Fruit fly (Drosophila melanogaster) whole organism, embryonic: ENCODE data around the gene eco.

Source experiments
- Bteb2 ChIP-seq: fragments of 200-800 bp; sonication (Bioruptor generic); optimal IDR thresholded peaks from 2 replicates; lab custom pipeline; 2016; ENCODE audit warnings: missing biosample characterization, missing genetic modification characterization
- CG10274 ChIP-seq: fragments of 200-800 bp; sonication (Bioruptor generic); optimal IDR thresholded peaks from 3 replicates; lab custom pipeline; 2017; ENCODE audit warnings: missing biosample characterization, mild to moderate bottlenecking, missing genetic modification characterization
- CG11560 ChIP-seq: fragments of 200-800 bp; sonication (Bioruptor generic); IDR thresholded peaks from 3 replicates; pipeline ENCODE4 v1.3.6; 2022; ENCODE audit warnings: missing biosample characterization, missing genetic modification characterization
- CG12219 ChIP-seq: fragments of 200-800 bp; sonication (Bioruptor generic); optimal IDR thresholded peaks from 3 replicates; lab custom pipeline; 2018; ENCODE audit warnings: missing biosample characterization, mild to moderate bottlenecking, missing genetic modification characterization
- CG13424 ChIP-seq: fragments of 200-800 bp; sonication (Bioruptor generic); optimal IDR thresholded peaks from 2 replicates; lab custom pipeline; 2019; ENCODE audit warnings: missing biosample characterization, mild to moderate bottlenecking, missing genetic modification characterization, moderate library complexity
- CG1529 ChIP-seq: fragments of 200-800 bp; sonication (Bioruptor generic); optimal IDR thresholded peaks from 3 replicates; lab custom pipeline; 2018; ENCODE audit warnings: missing biosample characterization, missing genetic modification characterization
- CG1602 ChIP-seq: fragments of 200-800 bp; sonication (Bioruptor generic); optimal IDR thresholded peaks from 3 replicates; lab custom pipeline; 2016; ENCODE audit warnings: missing biosample characterization, missing genetic modification characterization
- CG30403 ChIP-seq: fragments of 200-800 bp; sonication (Bioruptor generic); optimal IDR thresholded peaks from 3 replicates; lab custom pipeline; 2016; ENCODE audit warnings: missing biosample characterization, missing genetic modification characterization
- CG31224 ChIP-seq: fragments of 200-800 bp; sonication (Bioruptor generic); IDR thresholded peaks from 2 replicates; pipeline ENCODE4 v1.3.6; 2022; ENCODE audit warnings: missing biosample characterization, missing genetic modification characterization
- CG4820 ChIP-seq: fragments of 200-800 bp; sonication (Bioruptor generic); optimal IDR thresholded peaks from 3 replicates; lab custom pipeline; 2016; ENCODE audit warnings: missing biosample characterization, missing genetic modification characterization
- CG6254 ChIP-seq: fragments of 200-800 bp; sonication (Bioruptor generic); optimal IDR thresholded peaks from 3 replicates; lab custom pipeline; 2017; ENCODE audit warnings: mild to moderate bottlenecking, missing biosample characterization, missing genetic modification reagents, missing genetic modification characterization
- CG6765 ChIP-seq: fragments of 200-800 bp; sonication (Bioruptor generic); optimal IDR thresholded peaks from 3 replicates; lab custom pipeline; 2017; ENCODE audit warnings: missing biosample characterization, mild to moderate bottlenecking, missing genetic modification characterization
- CG6854 ChIP-seq: fragments of 200-800 bp; sonication (Bioruptor generic); optimal IDR thresholded peaks from 3 replicates; lab custom pipeline; 2017; ENCODE audit warnings: missing biosample characterization, mild to moderate bottlenecking, missing genetic modification characterization
- CG7357 ChIP-seq: fragments of 200-800 bp; sonication (Bioruptor generic); IDR thresholded peaks from 3 replicates; pipeline ENCODE4 v1.3.6; 2022; ENCODE audit warnings: missing biosample characterization, missing genetic modification characterization
- CG7786 ChIP-seq: fragments of 200-800 bp; sonication (Bioruptor generic); optimal IDR thresholded peaks from 2 replicates; lab custom pipeline; 2016; ENCODE audit warnings: missing biosample characterization, missing genetic modification characterization
- CG8290 ChIP-seq, 3 experiments: fragments of 200-800 bp; sonication (Bioruptor generic); optimal IDR thresholded peaks; 2 replicates each; lab custom pipeline; 2016 to 2019; ENCODE audit warnings: missing biosample characterization in 3 of 3, missing genetic modification characterization in 3 of 3, mild to moderate bottlenecking in 2 of 3, moderate library complexity in 1 of 3
- CG8478 ChIP-seq: fragments of >200 bp; optimal IDR thresholded peaks from 2 replicates; lab custom pipeline; 2018
- CHES-1-like ChIP-seq: fragments of 200-800 bp; sonication (Bioruptor generic); optimal IDR thresholded peaks from 2 replicates; lab custom pipeline; 2016; ENCODE audit warnings: missing biosample characterization, missing genetic modification characterization
- CrebB ChIP-seq: fragments of 200-800 bp; sonication (Bioruptor generic); optimal IDR thresholded peaks from 3 replicates; lab custom pipeline; 2018; ENCODE audit warnings: missing biosample characterization, mild to moderate bottlenecking, missing genetic modification characterization
- D ChIP-seq, 2 experiments: fragments of 200-800 bp in 1 of 2; fragments of >200 bp in 1 of 2; sonication (Bioruptor generic) in 1 of 2; optimal IDR thresholded peaks; 2 replicates in 1 of 2; 3 replicates in 1 of 2; lab custom pipeline; 2017; ENCODE audit warnings: mild to moderate bottlenecking in 1 of 2, missing biosample characterization in 1 of 2, missing genetic modification characterization in 1 of 2, missing genetic modification reagents in 1 of 2
- Dad ChIP-seq: fragments of 200-800 bp; sonication (Bioruptor generic); optimal IDR thresholded peaks from 3 replicates; lab custom pipeline; 2016; ENCODE audit warnings: missing biosample characterization, missing genetic modification characterization
- Dref ChIP-seq: fragments of 200-800 bp; sonication (Bioruptor generic); IDR thresholded peaks from 2 replicates; pipeline ENCODE4 v1.3.6; 2022; ENCODE audit warnings: missing biosample characterization, missing genetic modification characterization
- Drgx ChIP-seq: fragments of 200-800 bp; sonication (Bioruptor generic); IDR thresholded peaks from 2 replicates; pipeline ENCODE4 v1.3.6; 2022; ENCODE audit warnings: missing biosample characterization, missing genetic modification characterization
- HLH4C ChIP-seq: fragments of 200-800 bp; sonication (Bioruptor generic); IDR thresholded peaks from 3 replicates; pipeline ENCODE4 v1.3.6; 2022; ENCODE audit warnings: missing biosample characterization, missing genetic modification characterization; ENCODE audit not compliant: partially characterized antibody
- Hr51 ChIP-seq, 2 experiments: fragments of 200-800 bp; sonication (Bioruptor generic); optimal IDR thresholded peaks; 2 replicates in 1 of 2; 3 replicates in 1 of 2; lab custom pipeline; 2016 to 2018; ENCODE audit warnings: missing biosample characterization in 2 of 2, missing genetic modification characterization in 2 of 2, mild to moderate bottlenecking in 1 of 2, moderate library complexity in 1 of 2
- NC2α ChIP-seq: fragments of 200-800 bp; sonication (Bioruptor generic); optimal IDR thresholded peaks from 2 replicates; lab custom pipeline; 2016; ENCODE audit warnings: missing biosample characterization, missing genetic modification characterization
- Ravus ChIP-seq: fragments of 200-800 bp; sonication (Bioruptor generic); IDR thresholded peaks from 2 replicates; pipeline ENCODE4 v1.3.6; 2022; ENCODE audit warnings: missing biosample characterization, missing genetic modification characterization
- Taf1 ChIP-seq: fragments of 200-800 bp; sonication (Bioruptor generic); IDR thresholded peaks from 2 replicates; pipeline ENCODE4 v1.3.6; 2022; ENCODE audit warnings: missing biosample characterization, missing genetic modification characterization
- crol ChIP-seq: fragments of 200-800 bp; sonication (Bioruptor generic); IDR thresholded peaks from 2 replicates; pipeline ENCODE4 v1.3.6; 2022; ENCODE audit warnings: missing biosample characterization, missing genetic modification characterization
- dm ChIP-seq: fragments of 200-800 bp; sonication (Bioruptor generic); optimal IDR thresholded peaks from 3 replicates; lab custom pipeline; 2016; ENCODE audit warnings: missing biosample characterization, missing genetic modification characterization
- dmrt11E ChIP-seq: fragments of 200-800 bp; sonication (Bioruptor generic); optimal IDR thresholded peaks from 3 replicates; lab custom pipeline; 2018; ENCODE audit warnings: missing biosample characterization, mild to moderate bottlenecking, missing genetic modification characterization, moderate library complexity
- dmrt99B ChIP-seq: fragments of 200-800 bp; sonication (Bioruptor generic); optimal IDR thresholded peaks from 2 replicates; lab custom pipeline; 2018; ENCODE audit warnings: missing biosample characterization, mild to moderate bottlenecking, missing genetic modification characterization, moderate library complexity
- dpn ChIP-seq, 2 experiments: fragments of 200-800 bp; sonication (Bioruptor generic); optimal IDR thresholded peaks; 3 replicates each; lab custom pipeline; 2016; ENCODE audit warnings: missing biosample characterization in 2 of 2, missing genetic modification characterization in 2 of 2
- gcm ChIP-seq: fragments of 200-800 bp; sonication (Bioruptor generic); optimal IDR thresholded peaks from 2 replicates; lab custom pipeline; 2019; ENCODE audit warnings: missing biosample characterization, mild to moderate bottlenecking, missing genetic modification characterization, moderate library complexity
- gem ChIP-seq: fragments of 200-800 bp; sonication (Bioruptor generic); optimal IDR thresholded peaks from 2 replicates; lab custom pipeline; 2019; ENCODE audit warnings: missing biosample characterization, mild to moderate bottlenecking, missing genetic modification characterization, moderate library complexity
- gsb ChIP-seq: fragments of 200-800 bp; sonication (Bioruptor generic); IDR thresholded peaks from 2 replicates; pipeline ENCODE4 v1.3.6; 2022; ENCODE audit warnings: missing biosample characterization, missing genetic modification characterization
- hth ChIP-seq: fragments of >200 bp; optimal IDR thresholded peaks from 2 replicates; lab custom pipeline; 2017; ENCODE audit warnings: inconsistent platforms
- insv ChIP-seq, 2 experiments: fragments of 200-800 bp; sonication (Bioruptor generic); optimal IDR thresholded peaks; 3 replicates each; lab custom pipeline; 2016 to 2018; ENCODE audit warnings: missing biosample characterization in 2 of 2, missing genetic modification characterization in 2 of 2
- kah ChIP-seq: fragments of 200-800 bp; sonication (Bioruptor generic); optimal IDR thresholded peaks from 2 replicates; lab custom pipeline; 2018; ENCODE audit warnings: missing biosample characterization, mild to moderate bottlenecking, missing genetic modification characterization
- kay ChIP-seq: fragments of 200-800 bp; sonication (Bioruptor generic); optimal IDR thresholded peaks from 2 replicates; lab custom pipeline; 2016; ENCODE audit warnings: missing biosample characterization, missing genetic modification characterization
- lmd ChIP-seq: fragments of 200-800 bp; sonication (Bioruptor generic); IDR thresholded peaks from 2 replicates; pipeline ENCODE4 v1.3.6; 2022; ENCODE audit warnings: missing biosample characterization, missing genetic modification characterization
- lov ChIP-seq, 2 experiments: fragments of 200-800 bp in 1 of 2; fragments of >200 bp in 1 of 2; sonication (Bioruptor generic) in 1 of 2; IDR thresholded peaks in 1 of 2; optimal IDR thresholded peaks in 1 of 2; 2 replicates in 1 of 2; 3 replicates in 1 of 2; pipeline versions ENCODE4 v1.3.6 to Lab custom; 2017 to 2022; ENCODE audit warnings: missing biosample characterization in 1 of 2, missing genetic modification characterization in 1 of 2
- p53 ChIP-seq: fragments of 200-800 bp; sonication (Bioruptor generic); optimal IDR thresholded peaks from 2 replicates; lab custom pipeline; 2016; ENCODE audit warnings: missing biosample characterization, missing genetic modification characterization
- run ChIP-seq: fragments of 200-800 bp; sonication (Bioruptor generic); optimal IDR thresholded peaks from 3 replicates; lab custom pipeline; 2018; ENCODE audit warnings: missing biosample characterization, mild to moderate bottlenecking, missing genetic modification characterization
- shn ChIP-seq: fragments of 200-800 bp; sonication (Bioruptor generic); optimal IDR thresholded peaks from 3 replicates; lab custom pipeline; 2016; ENCODE audit warnings: missing biosample characterization, missing genetic modification characterization
- sima ChIP-seq: fragments of 200-800 bp; sonication (Bioruptor generic); optimal IDR thresholded peaks from 2 replicates; lab custom pipeline; 2016; ENCODE audit warnings: missing biosample characterization, missing genetic modification characterization
- sna ChIP-seq: fragments of 200-800 bp; sonication (Bioruptor generic); IDR thresholded peaks from 2 replicates; pipeline ENCODE4 v1.3.6; 2022; ENCODE audit warnings: missing biosample characterization, missing genetic modification characterization; ENCODE audit not compliant: partially characterized antibody
- unpg ChIP-seq: fragments of 200-800 bp; sonication (Bioruptor generic); optimal IDR thresholded peaks from 3 replicates; lab custom pipeline; 2018; ENCODE audit warnings: missing biosample characterization, mild to moderate bottlenecking, missing genetic modification characterization, moderate library complexity
- vfl ChIP-seq: fragments of 200-800 bp; sonication (Bioruptor generic); optimal IDR thresholded peaks from 2 replicates; lab custom pipeline; 2016; ENCODE audit warnings: missing biosample characterization, missing genetic modification characterization
- yki ChIP-seq: fragments of >200 bp; optimal IDR thresholded peaks from 3 replicates; lab custom pipeline; 2018

eco gene

DNA sequence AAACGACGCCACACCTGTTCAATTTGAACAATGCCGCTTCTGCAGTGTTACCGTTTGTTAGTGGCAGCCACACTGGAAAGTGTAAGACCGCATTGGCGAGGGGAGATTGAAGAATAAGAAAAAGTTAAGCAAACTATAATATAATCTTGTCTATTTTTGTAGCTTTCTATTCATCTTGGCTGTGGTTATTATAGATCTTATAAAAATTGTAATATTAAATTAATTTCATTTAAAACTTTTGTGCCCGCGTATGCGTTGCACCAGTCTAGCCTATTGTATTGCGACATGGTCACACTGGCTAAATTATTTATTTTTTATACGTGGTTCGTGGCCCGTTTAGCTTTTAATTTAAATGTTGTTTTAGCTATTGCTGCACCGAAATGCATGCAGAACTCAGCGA, 15.8 kb downstream of the eco start, which contains the start of the genes RhoGEF4 and Rint1 (continued):
- TF ChIP-seq kah (GFP tag; lab: Kevin White, UChicago) (peak; percentile 36), dm (peak; percentile 37), gcm (GFP tag; lab: Kevin White, UChicago) (peak; percentile 58), CG13424 (peak; percentile 75), hth (no peak), dpn (GFP tag; optimal IDR thresholded peaks at IDR 0.05; lab: Kevin White, UChicago) (peak; percentile 56 to 77), sna (GFP tag; lab: Robert Waterston, UW) (no peak), CG8478 (lab: Kevin White, UChicago) (no peak), gsb (GFP tag; lab: Robert Waterston, UW) (no peak), run (tag; lab: Kevin White, UChicago) (no peak), dmrt11E (tag; lab: Kevin White, UChicago) (peak; percentile 71), lov (optimal IDR thresholded peaks at IDR 0.05; lab: Kevin White, UChicago) (no peak), lov (GFP tag; IDR thresholded peaks at IDR 0.05; lab: Robert Waterston, UW) (peak; percentile 39; the same call in 1 of the 3 replicates), dmrt99B (no peak), CG6254 (GFP tag; lab: Kevin White, UChicago) (peak; percentile 22), CG6765 (no peak), CG11560 (tag; lab: Robert Waterston, UW) (0 out of 3 replicates have a peak, but pooled peaks have one; percentile 44), Bteb2 (GFP tag; lab: Kevin White, UChicago) (peak; percentile 37), lmd (GFP tag; lab: Robert Waterston, UW) (peak; percentile 75), CG30403 (GFP tag; lab: Kevin White, UChicago) (peak; percentile 86), insv (GFP tag; optimal IDR thresholded peaks at IDR 0.05; lab: Kevin White, UChicago) (no peak), CHES-1-like (GFP tag; lab: Kevin White, UChicago) (peak; percentile 61), CG31224 (GFP tag; lab: Robert Waterston, UW) (peak; percentile 52), unpg (peak; percentile 67), CrebB (tag; lab: Kevin White, UChicago) (no peak), CG7357 (GFP tag; lab: Robert Waterston, UW) (peak; percentile 50; the same call in 1 of the 3 replicates), NC2α (GFP tag; lab: Kevin White, UChicago) (peak; percentile 2), vfl (GFP tag; lab: Kevin White, UChicago) (peak; percentile 67), CG10274 (no peak), Dref (GFP tag; lab: Robert Waterston, UW) (peak; percentile 32; the same call in 1 of the 2 replicates), CG4820 (GFP tag; lab: Kevin White, UChicago) (peak; percentile 54), p53 (GFP tag; lab: Kevin White, UChicago) (no peak), CG8290 (GFP tag; optimal IDR thresholded peaks at IDR 0.05; lab: Kevin White, UChicago) (peak; percentile 75), CG8290 (tag; optimal IDR thresholded peaks at IDR 0.05; lab: Kevin White, UChicago) (peak in 1 of 2 experiments; percentile 67), shn (peak; percentile 22), gem (peak; percentile 86), Drgx (GFP tag; lab: Robert Waterston, UW) (no peak), kay (GFP tag; lab: Kevin White, UChicago) (no peak), sima (GFP tag; lab: Kevin White, UChicago) (no peak), HLH4C (GFP tag; lab: Robert Waterston, UW) (no peak), Hr51 (GFP tag; optimal IDR thresholded peaks at IDR 0.05; lab: Kevin White, UChicago) (peak in 1 of 2 experiments; percentile 75), Dad (GFP tag; lab: Kevin White, UChicago) (peak; percentile 31), Taf1 (GFP tag; lab: Robert Waterston, UW) (peak; percentile 61; the same call in 1 of the 2 replicates), Ravus (no peak), yki (lab: Kevin White, UChicago) (no peak), CG12219 (GFP tag; lab: Kevin White, UChicago) (no peak), CG6854 (GFP tag; lab: Kevin White, UChicago) (no peak), CG1529 (GFP tag; lab: Kevin White, UChicago) (peak; percentile 23), CG7786 (GFP tag; lab: Kevin White, UChicago) (peak; percentile 38), crol (no peak), D (optimal IDR thresholded peaks at IDR 0.05; lab: Kevin White, UChicago) (no peak), D (GFP tag; optimal IDR thresholded peaks at IDR 0.05; lab: Kevin White, UChicago) (peak; percentile 41), CG1602 (GFP tag; lab: Kevin White, UChicago) (peak; percentile 73)
